Worm (Caenorhabditis elegans): ENCODE measurements around the gene pqn-57.

DNA sequence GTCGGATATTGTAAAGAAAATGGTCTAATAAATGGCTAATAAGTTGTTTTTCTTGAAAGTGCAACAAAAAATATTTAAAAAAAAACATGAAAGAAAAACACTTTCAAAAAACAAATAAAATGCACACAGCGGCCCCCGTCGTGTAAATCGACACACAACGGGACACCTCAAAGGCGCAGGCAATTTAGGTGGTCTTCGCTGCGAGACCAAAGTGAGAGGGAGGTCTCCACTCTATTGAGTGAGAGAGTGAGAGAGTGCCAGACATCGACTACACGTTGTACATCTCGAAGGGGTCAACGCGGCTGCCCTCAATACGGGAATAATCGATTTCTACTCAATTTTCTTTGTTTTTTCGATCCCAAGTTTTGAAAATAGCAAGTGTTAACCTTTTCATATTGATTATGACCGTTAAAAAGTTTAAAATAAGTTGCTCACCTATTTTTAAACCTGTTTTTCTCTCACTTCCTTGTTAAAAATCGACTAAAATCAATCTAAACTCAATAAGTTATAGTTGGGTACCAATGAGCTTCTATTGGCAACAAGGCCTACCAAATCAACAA lies 34.0 kb downstream of the pqn-57 start, which contains the start of gene sec-16A.2:
- TF ChIP-seq dao-5 (tag; optimal IDR thresholded peaks at IDR 0.05) (no peak), W03F9.2 (tag; optimal IDR thresholded peaks at IDR 0.05) (no peak)

All from whole organism, L4/young adult.